Worm (Caenorhabditis elegans) whole organism, L2 larva: ENCODE data around the gene F40G9.8.

ENCODE experiments used
- alr-1 ChIP-seq: fragments of 150-350 bp; optimal IDR thresholded peaks from 2 replicates; lab custom pipeline; 2014; ENCODE audit warnings: missing biosample characterization, missing genetic modification characterization
- egl-27 ChIP-seq: sonication (generic microtip); optimal IDR thresholded peaks from 3 replicates; lab custom pipeline; 2017; ENCODE audit warnings: missing biosample characterization, missing genetic modification reagents, missing genetic modification characterization
- gmeb-1 ChIP-seq: fragments of 150-350 bp; optimal IDR thresholded peaks from 2 replicates; lab custom pipeline; 2014; ENCODE audit warnings: missing biosample characterization, missing genetic modification characterization
- lin-13 ChIP-seq: fragments of 150-350 bp; optimal IDR thresholded peaks from 2 replicates; lab custom pipeline; 2014; ENCODE audit warnings: missing biosample characterization, missing genetic modification reagents, missing genetic modification characterization
- lin-39 ChIP-seq: fragments of 150-350 bp; optimal IDR thresholded peaks from 2 replicates; lab custom pipeline; 2014; ENCODE audit warnings: missing biosample characterization, missing genetic modification reagents, missing genetic modification characterization
- mab-5 ChIP-seq: fragments of 150-350 bp; optimal IDR thresholded peaks from 2 replicates; lab custom pipeline; 2014; ENCODE audit warnings: missing biosample characterization, missing genetic modification characterization
- mdl-1 ChIP-seq, 2 experiments: fragments of 150-350 bp in 1 of 2; sonication (generic microtip) in 1 of 2; optimal IDR thresholded peaks; 2 replicates each; lab custom pipeline; 2017; ENCODE audit warnings: missing biosample characterization in 2 of 2, missing genetic modification characterization in 2 of 2
- skn-1 ChIP-seq: sonication (generic microtip); optimal IDR thresholded peaks from 2 replicates; lab custom pipeline; 2017; ENCODE audit warnings: missing biosample characterization, missing genetic modification characterization
- unc-62 ChIP-seq: fragments of 150-350 bp; optimal IDR thresholded peaks from 2 replicates; lab custom pipeline; 2014; ENCODE audit warnings: missing biosample characterization, missing genetic modification reagents, missing genetic modification characterization

DNA sequence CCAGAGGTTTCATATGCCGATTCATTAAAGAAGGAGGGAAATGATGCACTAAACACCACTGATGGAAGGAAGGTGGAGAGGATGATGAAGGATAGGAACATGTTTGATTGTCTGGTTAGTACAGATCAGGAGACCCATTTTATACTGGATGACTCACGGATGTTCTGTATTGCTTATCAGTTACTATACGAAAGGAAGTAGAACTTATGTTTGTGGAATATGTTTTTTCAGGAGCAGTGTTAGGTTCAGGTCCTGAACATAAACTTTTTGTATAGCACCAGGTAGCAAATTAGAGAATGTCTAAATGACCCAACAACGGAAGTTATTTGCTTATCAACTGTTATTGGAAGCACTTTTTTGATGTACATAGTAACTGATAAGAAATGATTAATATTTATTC is 11.1 kb upstream of the F40G9.8 start, which contains the start of gene clec-148:
- TF ChIP-seq lin-39 (tag; lab: Kevin White, UChicago) (no peak), alr-1 (tag; lab: Kevin White, UChicago) (no peak), unc-62 (no peak), egl-27 (tag; lab: Kevin White, UChicago) (no peak), gmeb-1 (tag; lab: Kevin White, UChicago) (no peak), mdl-1 (tag; optimal IDR thresholded peaks at IDR 0.05; lab: Kevin White, UChicago) (no peak), lin-13 (GFP tag; lab: Kevin White, UChicago) (no peak), skn-1 (tag; lab: Kevin White, UChicago) (no peak), mab-5 (tag; lab: Kevin White, UChicago) (no peak)
